Worm (Caenorhabditis elegans) whole organism, L3 larva: ENCODE data around the gene C18A11.2.
A peak's percentile ranks its signal among the peaks of the same experiment; 100 is the strongest.

Experiments
- aly-2 ChIP-seq: fragments of 150-350 bp; optimal IDR thresholded peaks from 2 replicates; lab custom pipeline; 2014; ENCODE audit warnings: missing biosample characterization, missing genetic modification characterization
- ama-1 ChIP-seq: fragments of 150-350 bp; optimal IDR thresholded peaks from 2 replicates; lab custom pipeline; 2018
- ceh-28 ChIP-seq: fragments of 150-350 bp; optimal IDR thresholded peaks from 2 replicates; lab custom pipeline; 2014; ENCODE audit warnings: missing biosample characterization, missing genetic modification reagents, missing genetic modification characterization
- ceh-82 ChIP-seq: fragments of 150-350 bp; optimal IDR thresholded peaks from 2 replicates; lab custom pipeline; 2014; ENCODE audit warnings: missing biosample characterization, missing genetic modification characterization
- daf-12 ChIP-seq: fragments of 150-350 bp; optimal IDR thresholded peaks from 2 replicates; lab custom pipeline; 2014; ENCODE audit warnings: missing biosample characterization, missing genetic modification reagents, missing genetic modification characterization
- egl-27 ChIP-seq: sonication (generic microtip); optimal IDR thresholded peaks from 4 replicates; lab custom pipeline; 2017; ENCODE audit warnings: missing biosample characterization, missing genetic modification reagents, missing genetic modification characterization
- egl-5 ChIP-seq: fragments of 150-350 bp; optimal IDR thresholded peaks from 2 replicates; lab custom pipeline; 2017; ENCODE audit warnings: missing biosample characterization, missing genetic modification reagents, missing genetic modification characterization, inconsistent platforms
- elt-2 ChIP-seq: sonication (generic microtip); optimal IDR thresholded peaks from 2 replicates; lab custom pipeline; 2016; ENCODE audit warnings: missing genetic modification reagents, mild to moderate bottlenecking, missing genetic modification characterization, missing compliant biosample characterization
- elt-3 ChIP-seq, 3 experiments: fragments of 150-350 bp in 1 of 3; sonication (generic microtip) in 2 of 3; optimal IDR thresholded peaks; 2 replicates in 2 of 3; 4 replicates in 1 of 3; lab custom pipeline; 2014 to 2017; ENCODE audit warnings: missing biosample characterization in 3 of 3, missing genetic modification characterization in 3 of 3
- fkh-10 ChIP-seq: sonication (generic microtip); optimal IDR thresholded peaks from 2 replicates; lab custom pipeline; 2017; ENCODE audit warnings: missing biosample characterization, missing genetic modification reagents, missing genetic modification characterization
- fos-1 ChIP-seq: fragments of 150-350 bp; optimal IDR thresholded peaks from 2 replicates; lab custom pipeline; 2014; ENCODE audit warnings: missing biosample characterization, missing genetic modification characterization
- hmg-11 ChIP-seq: sonication (generic microtip); optimal IDR thresholded peaks from 2 replicates; lab custom pipeline; 2016; ENCODE audit warnings: missing genetic modification characterization, missing compliant biosample characterization
- jun-1 ChIP-seq: fragments of 150-350 bp; optimal IDR thresholded peaks from 2 replicates; lab custom pipeline; 2014; ENCODE audit warnings: missing biosample characterization, missing genetic modification reagents, missing genetic modification characterization
- lin-15B ChIP-seq: fragments of 150-350 bp; optimal IDR thresholded peaks from 2 replicates; lab custom pipeline; 2014; ENCODE audit warnings: missing biosample characterization, missing genetic modification characterization
- lin-39 ChIP-seq: fragments of 150-350 bp; optimal IDR thresholded peaks from 2 replicates; lab custom pipeline; 2018; ENCODE audit warnings: missing biosample characterization, missing genetic modification reagents, missing genetic modification characterization
- lsy-12 ChIP-seq: sonication (generic microtip); optimal IDR thresholded peaks from 2 replicates; lab custom pipeline; 2016; ENCODE audit warnings: mild to moderate bottlenecking, missing genetic modification characterization, missing compliant biosample characterization
- mdl-1 ChIP-seq: fragments of 150-350 bp; optimal IDR thresholded peaks from 2 replicates; lab custom pipeline; 2014; ENCODE audit warnings: missing biosample characterization, missing genetic modification characterization
- mml-1 ChIP-seq: fragments of 150-350 bp; sonication (generic microtip); optimal IDR thresholded peaks from 3 replicates; lab custom pipeline; 2014; ENCODE audit warnings: missing biosample characterization, missing genetic modification characterization
- nfya-1 ChIP-seq: sonication (generic microtip); optimal IDR thresholded peaks from 2 replicates; lab custom pipeline; 2017; ENCODE audit warnings: missing genetic modification characterization, mild to moderate bottlenecking, missing compliant biosample characterization, antibody characterized with exemption, moderate library complexity; ENCODE audit not compliant: insufficient read depth
- nhr-11 ChIP-seq: fragments of 150-350 bp; optimal IDR thresholded peaks from 2 replicates; lab custom pipeline; 2014; ENCODE audit warnings: missing biosample characterization, missing genetic modification characterization
- nhr-12 ChIP-seq: fragments of 150-350 bp; optimal IDR thresholded peaks from 2 replicates; lab custom pipeline; 2014; ENCODE audit warnings: missing biosample characterization, missing genetic modification characterization
- nhr-23 ChIP-seq: fragments of 150-350 bp; optimal IDR thresholded peaks from 2 replicates; lab custom pipeline; 2014; ENCODE audit warnings: missing biosample characterization, missing genetic modification reagents, missing genetic modification characterization
- nhr-25 ChIP-seq: sonication (generic microtip); optimal IDR thresholded peaks from 2 replicates; lab custom pipeline; 2017; ENCODE audit warnings: missing biosample characterization, missing genetic modification characterization
- nhr-28 ChIP-seq: fragments of 150-350 bp; optimal IDR thresholded peaks from 2 replicates; lab custom pipeline; 2014; ENCODE audit warnings: missing biosample characterization, missing genetic modification characterization
- nhr-43 ChIP-seq: sonication (generic microtip); optimal IDR thresholded peaks from 2 replicates; lab custom pipeline; 2016; ENCODE audit warnings: mild to moderate bottlenecking, missing genetic modification characterization, missing compliant biosample characterization; ENCODE audit not compliant: poor library complexity, severe bottlenecking
- nhr-76 ChIP-seq: fragments of 150-350 bp; sonication (generic microtip); optimal IDR thresholded peaks from 5 replicates; lab custom pipeline; 2014; ENCODE audit warnings: missing biosample characterization, missing genetic modification characterization
- nhr-77 ChIP-seq: fragments of 150-350 bp; optimal IDR thresholded peaks from 2 replicates; lab custom pipeline; 2014; ENCODE audit warnings: missing biosample characterization, missing genetic modification characterization
- pha-4 ChIP-seq: fragments of 150-350 bp; optimal IDR thresholded peaks from 2 replicates; lab custom pipeline; 2014; ENCODE audit warnings: missing biosample characterization, missing genetic modification reagents, missing genetic modification characterization
- pqm-1 ChIP-seq: fragments of 150-350 bp; optimal IDR thresholded peaks from 2 replicates; lab custom pipeline; 2017; ENCODE audit warnings: missing biosample characterization, missing genetic modification characterization, inconsistent platforms
- sea-2 ChIP-seq: fragments of 150-350 bp; sonication (generic microtip); optimal IDR thresholded peaks from 4 replicates; lab custom pipeline; 2014; ENCODE audit warnings: missing biosample characterization, missing genetic modification reagents, missing genetic modification characterization
- skn-1 ChIP-seq: fragments of 150-350 bp; optimal IDR thresholded peaks from 2 replicates; lab custom pipeline; 2014; ENCODE audit warnings: missing biosample characterization, missing genetic modification characterization
- snpc-4 ChIP-seq: fragments of 150-350 bp; optimal IDR thresholded peaks from 2 replicates; lab custom pipeline; 2014; ENCODE audit warnings: missing biosample characterization, missing genetic modification characterization
- tbx-2 ChIP-seq: sonication (generic microtip); optimal IDR thresholded peaks from 2 replicates; lab custom pipeline; 2016; ENCODE audit warnings: mild to moderate bottlenecking, missing genetic modification characterization, missing compliant biosample characterization
- unc-62 ChIP-seq: fragments of 150-350 bp; sonication (generic microtip); optimal IDR thresholded peaks from 4 replicates; lab custom pipeline; 2014; ENCODE audit warnings: missing biosample characterization, missing genetic modification reagents, missing genetic modification characterization
- zag-1 ChIP-seq: fragments of 150-350 bp; optimal IDR thresholded peaks from 2 replicates; lab custom pipeline; 2014; ENCODE audit warnings: missing biosample characterization, missing genetic modification characterization
- ztf-11 ChIP-seq: fragments of 150-350 bp; optimal IDR thresholded peaks from 2 replicates; lab custom pipeline; 2014; ENCODE audit warnings: missing biosample characterization, missing genetic modification characterization
- ztf-4 ChIP-seq: fragments of 150-350 bp; optimal IDR thresholded peaks from 2 replicates; lab custom pipeline; 2014; ENCODE audit warnings: missing biosample characterization, missing genetic modification characterization

Gene C18A11.2

ce11 chrX:8021609-8022008 lies 45.8 kb upstream of the C18A11.2 start:
- peak; percentile 72 for TF ChIP-seq lsy-12 (tag; lab: Kevin White, UChicago)
- peak; percentile 9 for TF ChIP-seq egl-27 (tag; lab: Kevin White, UChicago)
- peak; percentile 9 for TF ChIP-seq elt-2 (tag; lab: Kevin White, UChicago)
- TF ChIP-seq unc-62 (GFP tag; lab: Kevin White, UChicago), result peak; percentile 80
- no peak for TF ChIP-seq sea-2 (GFP tag; lab: Kevin White, UChicago)
- TF ChIP-seq lin-15B (tag; lab: Kevin White, UChicago), result peak; percentile 28
- no peak for TF ChIP-seq nhr-23
- TF ChIP-seq nhr-11 (tag; lab: Kevin White, UChicago), result peak; percentile 61
- TF ChIP-seq nhr-25 (tag; lab: Kevin White, UChicago), result no peak
- TF ChIP-seq snpc-4, result peak; percentile 34
- no peak for TF ChIP-seq nhr-77 (tag; lab: Kevin White, UChicago)
- TF ChIP-seq ama-1, result peak; percentile 49
- peak; percentile 92 for TF ChIP-seq egl-5 (tag; lab: Kevin White, UChicago)
- peak; percentile 95 for TF ChIP-seq lin-39 (tag; lab: Kevin White, UChicago)
- TF ChIP-seq elt-3 (tag; optimal IDR thresholded peaks at IDR 0.05; lab: Kevin White, UChicago), result no peak
- peak; percentile 64 for TF ChIP-seq mdl-1 (tag; lab: Kevin White, UChicago)
- TF ChIP-seq pha-4 (tag; lab: Kevin White, UChicago), result peak; percentile 55
- peak; percentile 40 for TF ChIP-seq tbx-2 (tag; lab: Kevin White, UChicago)
- peak; percentile 89 for TF ChIP-seq nfya-1 (tag; lab: Kevin White, UChicago)
- TF ChIP-seq hmg-11 (tag; lab: Kevin White, UChicago), result peak; percentile 65
- no peak for TF ChIP-seq ztf-4 (tag; lab: Kevin White, UChicago)
- TF ChIP-seq ceh-82, result no peak
- TF ChIP-seq fos-1 (tag; lab: Kevin White, UChicago), result no peak
- peak; percentile 30 for TF ChIP-seq jun-1 (tag; lab: Kevin White, UChicago)
- no peak for TF ChIP-seq nhr-12 (tag; lab: Kevin White, UChicago)
- TF ChIP-seq fkh-10 (GFP tag; lab: Kevin White, UChicago), result peak; percentile 87

DNA sequence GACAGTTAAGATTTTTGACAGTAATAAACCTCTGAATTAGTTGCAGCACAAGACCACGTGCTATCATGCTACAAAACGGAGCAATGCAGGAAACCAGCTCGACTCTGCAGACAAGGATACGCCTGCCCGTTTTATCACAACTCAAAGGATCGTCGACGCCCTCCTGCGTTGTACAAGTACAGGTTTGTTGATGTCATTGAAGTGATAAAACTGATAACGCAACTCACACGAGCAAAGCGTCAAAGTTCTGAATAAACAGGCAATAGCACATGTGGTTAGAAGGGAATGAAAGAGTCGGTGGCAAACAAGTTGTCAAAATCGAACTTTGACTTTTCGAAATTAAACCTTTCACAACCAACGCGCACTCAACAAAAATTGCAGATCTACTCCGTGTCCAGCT lies 44.6 kb upstream of the C18A11.2 start:
- TF ChIP-seq jun-1 (tag; lab: Kevin White, UChicago) (peak; percentile 73), pha-4 (tag; lab: Kevin White, UChicago) (peak; percentile 54), pqm-1 (tag; lab: Kevin White, UChicago) (peak; percentile 79), mdl-1 (tag; lab: Kevin White, UChicago) (no peak), fos-1 (tag; lab: Kevin White, UChicago) (no peak), elt-2 (tag; lab: Kevin White, UChicago) (peak; percentile 86)

ce11 chrX:8026709-8027108 lies 40.7 kb upstream of the C18A11.2 start:
- TF ChIP-seq pha-4 (tag; lab: Kevin White, UChicago) (peak; percentile 37), elt-2 (tag; lab: Kevin White, UChicago) (peak; percentile 37), nhr-43 (peak; percentile 35), nfya-1 (tag; lab: Kevin White, UChicago) (peak; percentile 13), nhr-23 (peak; percentile 2), aly-2 (no peak)

ce11 chrX:8027509-8027908 lies 39.9 kb upstream of the C18A11.2 start:
- TF ChIP-seq nhr-76 (tag; lab: Kevin White, UChicago) (no peak), sea-2 (GFP tag; lab: Kevin White, UChicago) (no peak), zag-1 (tag; lab: Kevin White, UChicago) (no peak)
- TF ChIP-seq, all 47 proteins: peak for 0

DNA sequence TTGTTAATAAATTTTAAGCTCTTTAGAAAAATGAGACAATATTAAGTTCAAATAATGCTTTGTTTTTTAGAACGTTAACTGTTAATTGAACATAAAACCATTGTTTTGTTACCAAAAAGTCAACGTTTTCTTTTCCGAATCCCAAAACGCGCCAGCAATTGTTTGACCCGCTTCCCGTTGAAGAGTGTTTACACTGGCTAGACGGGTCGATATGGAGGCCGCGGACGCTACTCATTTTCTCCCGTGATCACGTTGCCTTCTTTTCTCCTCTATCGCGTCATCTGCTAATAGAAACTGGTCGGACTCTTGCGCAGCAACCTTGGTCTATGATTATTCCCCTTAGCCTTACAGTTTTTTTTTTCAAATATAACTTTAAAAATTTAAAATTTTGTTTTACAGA lies 38.3 kb upstream of the C18A11.2 start, which contains the start of gene C34D10.1:
TSS of gene C34D10.1 (plus strand) at position 400 of the 400 bp plus-strand sequence.
- TF ChIP-seq mml-1 (tag; lab: Kevin White, UChicago) (no peak), fos-1 (tag; lab: Kevin White, UChicago) (no peak), daf-12 (tag; lab: Kevin White, UChicago) (no peak), snpc-4 (peak; percentile 56), pha-4 (tag; lab: Kevin White, UChicago) (peak; percentile 90), nfya-1 (tag; lab: Kevin White, UChicago) (peak; percentile 61), ceh-28 (peak; percentile 81), ama-1 (no peak), hmg-11 (tag; lab: Kevin White, UChicago) (peak; percentile 51), lin-15B (tag; lab: Kevin White, UChicago) (peak; percentile 50), nhr-25 (tag; lab: Kevin White, UChicago) (peak; percentile 86), lsy-12 (tag; lab: Kevin White, UChicago) (peak; percentile 22), ztf-11 (tag; lab: Kevin White, UChicago) (no peak), nhr-76 (tag; lab: Kevin White, UChicago) (no peak), jun-1 (tag; lab: Kevin White, UChicago) (peak; percentile 66), egl-27 (tag; lab: Kevin White, UChicago) (peak; percentile 56), elt-2 (tag; lab: Kevin White, UChicago) (peak; percentile 5), skn-1 (tag; lab: Kevin White, UChicago) (no peak), nhr-28 (tag; lab: Kevin White, UChicago) (no peak), nhr-23 (peak; percentile 87), tbx-2 (tag; lab: Kevin White, UChicago) (peak; percentile 50), nhr-77 (tag; lab: Kevin White, UChicago) (no peak), nhr-12 (tag; lab: Kevin White, UChicago) (no peak), lin-39 (tag; lab: Kevin White, UChicago) (peak; percentile 47), fkh-10 (GFP tag; lab: Kevin White, UChicago) (no peak)
